Fruit fly (Drosophila melanogaster) whole organism, prepupa: ENCODE results near the gene Mnt.

ENCODE experiments used
- Blimp-1 ChIP-seq: fragments of 200-800 bp; sonication (Bioruptor generic); optimal IDR thresholded peaks from 3 replicates; lab custom pipeline; 2017; ENCODE audit warnings: missing biosample characterization, missing genetic modification characterization, mild to moderate bottlenecking, moderate library complexity, missing genetic modification reagents
- CG11294 ChIP-seq: fragments of 200-800 bp; sonication (Bioruptor generic); IDR thresholded peaks from 2 replicates; pipeline ENCODE4 v1.3.6; 2022; ENCODE audit warnings: missing biosample characterization, missing genetic modification characterization
- CG11902 ChIP-seq: fragments of 200-800 bp; sonication (Bioruptor generic); optimal IDR thresholded peaks from 3 replicates; lab custom pipeline; 2016; ENCODE audit warnings: missing biosample characterization, missing genetic modification characterization
- CG15336 ChIP-seq: fragments of 200-800 bp; sonication (Bioruptor generic); IDR thresholded peaks from 2 replicates; pipeline ENCODE4 v1.3.6; 2022; ENCODE audit warnings: missing biosample characterization, missing genetic modification characterization
- CG1621 ChIP-seq: fragments of 200-800 bp; sonication (Bioruptor generic); optimal IDR thresholded peaks from 3 replicates; lab custom pipeline; 2018; ENCODE audit warnings: missing biosample characterization, mild to moderate bottlenecking, missing genetic modification characterization
- CG3032 ChIP-seq: fragments of 200-800 bp; optimal IDR thresholded peaks from 2 replicates; lab custom pipeline; 2019; ENCODE audit warnings: missing biosample characterization, mild to moderate bottlenecking, missing genetic modification characterization, moderate library complexity
- CG31627 ChIP-seq: fragments of 200-800 bp; sonication (Bioruptor generic); optimal IDR thresholded peaks from 3 replicates; lab custom pipeline; 2016; ENCODE audit warnings: missing biosample characterization, missing genetic modification characterization
- CG32006 ChIP-seq: fragments of 200-800 bp; sonication (Bioruptor generic); optimal IDR thresholded peaks from 3 replicates; lab custom pipeline; 2017; ENCODE audit warnings: missing biosample characterization, mild to moderate bottlenecking, missing genetic modification characterization
- CG3919 ChIP-seq: fragments of 200-800 bp; sonication (Bioruptor generic); optimal IDR thresholded peaks from 3 replicates; lab custom pipeline; 2016; ENCODE audit warnings: missing biosample characterization, missing genetic modification characterization
- CG4318 ChIP-seq: fragments of 200-800 bp; sonication (Bioruptor generic); optimal IDR thresholded peaks from 3 replicates; lab custom pipeline; 2017; ENCODE audit warnings: missing biosample characterization, mild to moderate bottlenecking, missing genetic modification characterization
- CG6163 ChIP-seq: fragments of 200-800 bp; sonication (Bioruptor generic); IDR thresholded peaks from 3 replicates; pipeline ENCODE4 v1.3.6; 2022; ENCODE audit warnings: missing biosample characterization, missing genetic modification characterization
- CG6276 ChIP-seq: fragments of 200-800 bp; sonication (Bioruptor generic); optimal IDR thresholded peaks from 2 replicates; lab custom pipeline; 2017; ENCODE audit warnings: missing biosample characterization, mild to moderate bottlenecking, missing genetic modification characterization
- CG6792 ChIP-seq: fragments of 200-800 bp; sonication (Bioruptor generic); optimal IDR thresholded peaks from 3 replicates; lab custom pipeline; 2016; ENCODE audit warnings: missing biosample characterization, missing genetic modification characterization
- CG6854 ChIP-seq: fragments of 200-800 bp; sonication (Bioruptor generic); optimal IDR thresholded peaks from 2 replicates; lab custom pipeline; 2017; ENCODE audit warnings: missing biosample characterization, mild to moderate bottlenecking, missing genetic modification characterization
- CG7368 ChIP-seq: fragments of 200-800 bp; sonication (Bioruptor generic); optimal IDR thresholded peaks from 3 replicates; lab custom pipeline; 2016; ENCODE audit warnings: missing biosample characterization, missing genetic modification characterization
- CG8119 ChIP-seq: fragments of 200-800 bp; sonication (Bioruptor generic); IDR thresholded peaks from 3 replicates; pipeline ENCODE4 v1.3.6; 2022; ENCODE audit warnings: missing biosample characterization, missing genetic modification characterization
- CG8319 ChIP-seq: fragments of 200-800 bp; sonication (Bioruptor generic); optimal IDR thresholded peaks from 3 replicates; lab custom pipeline; 2016; ENCODE audit warnings: missing biosample characterization, missing genetic modification characterization
- CG8632 ChIP-seq: fragments of 200-800 bp; sonication (Bioruptor generic); optimal IDR thresholded peaks from 3 replicates; lab custom pipeline; 2016; ENCODE audit warnings: missing biosample characterization, missing genetic modification characterization
- CG9139 ChIP-seq: fragments of 200-800 bp; sonication (Bioruptor generic); optimal IDR thresholded peaks from 3 replicates; lab custom pipeline; 2017; ENCODE audit warnings: missing biosample characterization, mild to moderate bottlenecking, missing genetic modification characterization
- Eip75B ChIP-seq: fragments of 200-800 bp; sonication (Bioruptor generic); optimal IDR thresholded peaks from 3 replicates; lab custom pipeline; 2016; ENCODE audit warnings: missing biosample characterization, missing genetic modification characterization
- Eip78C ChIP-seq: fragments of 200-800 bp; sonication (Bioruptor generic); peaks from one replicate; lab custom pipeline; 2016; ENCODE audit warnings: missing biosample characterization, missing genetic modification characterization
- Eip93F ChIP-seq: fragments of 200-800 bp; sonication (Bioruptor generic); optimal IDR thresholded peaks from 2 replicates; lab custom pipeline; 2016; ENCODE audit warnings: missing biosample characterization, mild to moderate bottlenecking, missing genetic modification characterization
- Ets21C ChIP-seq: fragments of 200-800 bp; sonication (Bioruptor generic); optimal IDR thresholded peaks from 3 replicates; lab custom pipeline; 2016; ENCODE audit warnings: missing biosample characterization, missing genetic modification characterization
- Ets96B ChIP-seq: fragments of 200-800 bp; optimal IDR thresholded peaks from 2 replicates; lab custom pipeline; 2019; ENCODE audit warnings: missing biosample characterization, mild to moderate bottlenecking, missing genetic modification characterization, moderate library complexity
- Gug ChIP-seq: fragments of 200-800 bp; sonication (Bioruptor generic); IDR thresholded peaks from 2 replicates; pipeline ENCODE4 v1.3.6; 2022; ENCODE audit warnings: missing biosample characterization, missing genetic modification characterization
- Hr38 ChIP-seq: sonication (Bioruptor generic); optimal IDR thresholded peaks from 2 replicates; lab custom pipeline; 2016; ENCODE audit warnings: missing biosample characterization, missing genetic modification characterization
- Hr39 ChIP-seq: fragments of 200-800 bp; sonication (Bioruptor generic); optimal IDR thresholded peaks from 2 replicates; lab custom pipeline; 2016; ENCODE audit warnings: missing biosample characterization, missing genetic modification characterization
- Lpt ChIP-seq: fragments of 200-800 bp; sonication (Bioruptor generic); optimal IDR thresholded peaks from 3 replicates; lab custom pipeline; 2016; ENCODE audit warnings: missing biosample characterization, missing genetic modification characterization
- Met ChIP-seq: fragments of 200-800 bp; sonication (Bioruptor generic); optimal IDR thresholded peaks from 3 replicates; lab custom pipeline; 2016; ENCODE audit warnings: missing biosample characterization, missing genetic modification characterization
- OdsH ChIP-seq: fragments of 200-800 bp; sonication (Bioruptor generic); optimal IDR thresholded peaks from 3 replicates; lab custom pipeline; 2016; ENCODE audit warnings: missing biosample characterization, missing genetic modification characterization
- Smox ChIP-seq: fragments of 200-800 bp; sonication (Bioruptor generic); optimal IDR thresholded peaks from 3 replicates; lab custom pipeline; 2016; ENCODE audit warnings: missing biosample characterization, missing genetic modification characterization
- Sox14 ChIP-seq: fragments of 200-800 bp; sonication (Bioruptor generic); optimal IDR thresholded peaks from 3 replicates; lab custom pipeline; 2016; ENCODE audit warnings: missing biosample characterization, missing genetic modification characterization
- Sox15 ChIP-seq: fragments of 200-800 bp; sonication (Bioruptor generic); optimal IDR thresholded peaks from 3 replicates; lab custom pipeline; 2016; ENCODE audit warnings: missing biosample characterization, missing genetic modification characterization
- achi ChIP-seq: fragments of 200-800 bp; sonication (Bioruptor generic); optimal IDR thresholded peaks from 3 replicates; lab custom pipeline; 2016; ENCODE audit warnings: missing biosample characterization, missing genetic modification characterization
- acj6 ChIP-seq: fragments of 200-800 bp; sonication (Bioruptor generic); optimal IDR thresholded peaks from 3 replicates; lab custom pipeline; 2016; ENCODE audit warnings: missing biosample characterization, missing genetic modification characterization
- cyc ChIP-seq: fragments of 200-800 bp; sonication (Bioruptor generic); optimal IDR thresholded peaks from 3 replicates; lab custom pipeline; 2016; ENCODE audit warnings: missing biosample characterization, missing genetic modification characterization
- dac ChIP-seq: fragments of 200-800 bp; sonication (Bioruptor generic); optimal IDR thresholded peaks from 2 replicates; lab custom pipeline; 2017; ENCODE audit warnings: missing biosample characterization, mild to moderate bottlenecking, missing genetic modification characterization
- dsx ChIP-seq: fragments of 200-800 bp; optimal IDR thresholded peaks from 3 replicates; lab custom pipeline; 2019; ENCODE audit warnings: missing biosample characterization, mild to moderate bottlenecking, missing genetic modification characterization, moderate library complexity; ENCODE audit not compliant: poor library complexity, severe bottlenecking
- eg ChIP-seq: fragments of 200-800 bp; sonication (Bioruptor generic); IDR thresholded peaks from 3 replicates; pipeline ENCODE4 v1.3.6; 2022; ENCODE audit warnings: missing biosample characterization, missing genetic modification characterization
- esn ChIP-seq: fragments of 200-800 bp; sonication (Bioruptor generic); optimal IDR thresholded peaks from 2 replicates; lab custom pipeline; 2016; ENCODE audit warnings: missing biosample characterization, mild to moderate bottlenecking, missing genetic modification characterization, moderate library complexity
- fkh ChIP-seq: fragments of 200-800 bp; sonication (Bioruptor generic); optimal IDR thresholded peaks from 3 replicates; lab custom pipeline; 2017; ENCODE audit warnings: missing biosample characterization, mild to moderate bottlenecking, missing genetic modification characterization, moderate library complexity
- lz ChIP-seq: fragments of 200-800 bp; sonication (Bioruptor generic); optimal IDR thresholded peaks from 3 replicates; lab custom pipeline; 2016; ENCODE audit warnings: missing biosample characterization, missing genetic modification characterization
- net ChIP-seq: fragments of 200-800 bp; sonication (Bioruptor generic); optimal IDR thresholded peaks from 3 replicates; lab custom pipeline; 2016; ENCODE audit warnings: missing biosample characterization, missing genetic modification characterization
- pdm3 ChIP-seq: fragments of 200-800 bp; sonication (Bioruptor generic); optimal IDR thresholded peaks from 3 replicates; lab custom pipeline; 2016; ENCODE audit warnings: missing biosample characterization, missing genetic modification characterization
- salr ChIP-seq, 2 experiments: fragments of 200-800 bp; sonication (Bioruptor generic); optimal IDR thresholded peaks; 3 replicates each; lab custom pipeline; 2016 to 2018; ENCODE audit warnings: missing biosample characterization in 2 of 2, missing genetic modification characterization in 2 of 2, mild to moderate bottlenecking in 1 of 2
- spab ChIP-seq: fragments of 200-800 bp; sonication (Bioruptor generic); optimal IDR thresholded peaks from 2 replicates; lab custom pipeline; 2017; ENCODE audit warnings: missing biosample characterization, mild to moderate bottlenecking, missing genetic modification characterization, missing genetic modification reagents
- ss ChIP-seq, 2 experiments: fragments of 200-800 bp; sonication (Bioruptor generic); optimal IDR thresholded peaks; 2 replicates in 1 of 2; 3 replicates in 1 of 2; lab custom pipeline; 2017 to 2018; ENCODE audit warnings: mild to moderate bottlenecking in 2 of 2, missing biosample characterization in 2 of 2, missing genetic modification characterization in 2 of 2, moderate library complexity in 1 of 2
- svp ChIP-seq: fragments of 200-800 bp; sonication (Bioruptor generic); peaks from one replicate; lab custom pipeline; 2016; ENCODE audit warnings: missing biosample characterization, missing genetic modification characterization
- topi ChIP-seq: fragments of 200-800 bp; sonication (Bioruptor generic); optimal IDR thresholded peaks from 3 replicates; lab custom pipeline; 2016; ENCODE audit warnings: missing biosample characterization, missing genetic modification characterization
- vri ChIP-seq: fragments of 200-800 bp; sonication (Bioruptor generic); optimal IDR thresholded peaks from 3 replicates; lab custom pipeline; 2016; ENCODE audit warnings: missing biosample characterization, mild to moderate bottlenecking, missing genetic modification characterization

Gene Mnt

DNA sequence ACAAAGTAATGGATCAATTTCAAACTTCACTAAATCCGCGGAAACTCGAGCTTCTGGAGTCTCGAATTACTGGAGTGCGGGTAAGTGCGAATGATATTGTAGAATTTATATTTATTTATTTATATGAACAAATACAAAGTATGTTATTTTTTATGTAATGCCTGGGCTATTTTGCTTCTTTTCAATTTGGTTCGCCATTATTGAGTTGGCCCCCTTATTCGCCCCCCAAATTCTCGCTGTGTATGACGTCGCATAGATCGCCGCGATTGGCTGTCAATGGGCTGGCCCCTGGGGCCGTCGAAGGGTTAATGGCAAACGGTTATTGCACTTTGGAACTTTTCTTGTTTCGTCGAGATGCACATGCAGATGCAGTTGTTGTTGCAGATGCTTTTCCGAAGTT lies 50.0 kb downstream of the Mnt start (continued):
- TF ChIP-seq Eip75B (GFP tag; lab: Kevin White, UChicago) (no peak), Sox14 (no peak), CG11902 (GFP tag; lab: Kevin White, UChicago) (no peak), Sox15 (GFP tag; lab: Kevin White, UChicago) (no peak), Eip93F (GFP tag; lab: Kevin White, UChicago) (no peak), Ets21C (GFP tag; lab: Kevin White, UChicago) (no peak), achi (GFP tag; lab: Kevin White, UChicago) (peak; percentile 18), Gug (peak; percentile 30; the same call in 1 of the 2 replicates), CG6792 (no peak), lz (no peak), Eip78C (peak; percentile 61), CG8119 (GFP tag; lab: Robert Waterston, UW) (no peak), CG8632 (GFP tag; lab: Kevin White, UChicago) (no peak), CG9139 (GFP tag; lab: Kevin White, UChicago) (no peak), CG6276 (GFP tag; lab: Kevin White, UChicago) (no peak), Met (GFP tag; lab: Kevin White, UChicago) (no peak), Lpt (GFP tag; lab: Kevin White, UChicago) (no peak), Hr39 (GFP tag; lab: Kevin White, UChicago) (no peak), acj6 (no peak), salr (GFP tag; optimal IDR thresholded peaks at IDR 0.05; lab: Kevin White, UChicago) (no peak), CG8319 (no peak), topi (GFP tag; lab: Kevin White, UChicago) (no peak), CG15336 (GFP tag; lab: Robert Waterston, UW) (peak; percentile 34; the same call in 1 of the 2 replicates), Ets96B (tag; lab: Kevin White, UChicago) (no peak), esn (GFP tag; lab: Kevin White, UChicago) (no peak), CG6854 (GFP tag; lab: Kevin White, UChicago) (no peak), eg (GFP tag; lab: Robert Waterston, UW) (peak; percentile 76), CG31627 (GFP tag; lab: Kevin White, UChicago) (no peak), ss (GFP tag; optimal IDR thresholded peaks at IDR 0.05; lab: Kevin White, UChicago) (no peak), cyc (GFP tag; lab: Kevin White, UChicago) (no peak), CG1621 (tag; lab: Kevin White, UChicago) (no peak), pdm3 (GFP tag; lab: Kevin White, UChicago) (peak; percentile 13), OdsH (GFP tag; lab: Kevin White, UChicago) (peak; percentile 13), CG3919 (GFP tag; lab: Kevin White, UChicago) (no peak), Blimp-1 (no peak), Smox (GFP tag; lab: Kevin White, UChicago) (no peak), vri (no peak)

DNA sequence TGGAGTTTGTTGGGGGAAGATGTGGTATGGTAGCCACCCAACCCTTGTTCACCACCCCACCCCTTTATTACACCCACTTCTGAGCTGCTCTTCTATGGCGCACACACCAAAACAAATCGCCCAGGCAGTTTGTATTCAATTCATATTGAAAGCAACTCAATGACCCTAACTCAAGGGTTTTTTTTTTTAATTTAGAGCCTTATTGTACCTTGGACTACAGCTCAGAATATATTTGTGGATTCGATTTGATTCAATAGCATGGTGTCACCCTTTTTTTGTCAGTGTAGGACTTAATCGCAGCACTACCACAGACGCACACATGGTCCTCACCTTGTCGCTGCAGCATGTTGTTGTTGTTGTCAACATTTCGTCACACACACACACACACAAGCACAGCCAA lies 50.6 kb downstream of the Mnt start:
- TF ChIP-seq cyc (GFP tag; lab: Kevin White, UChicago): peak; percentile 32
- peak; percentile 53 for TF ChIP-seq CG3032 (tag; lab: Kevin White, UChicago)
- TF ChIP-seq ss (GFP tag; optimal IDR thresholded peaks at IDR 0.05; lab: Kevin White, UChicago): peak; percentile 34 to 56
- peak; percentile 70 for TF ChIP-seq CG4318 (GFP tag; lab: Kevin White, UChicago)
- peak; percentile 71 for TF ChIP-seq CG6276 (GFP tag; lab: Kevin White, UChicago)
- no peak for TF ChIP-seq Ets21C (GFP tag; lab: Kevin White, UChicago)
- peak; percentile 56 for TF ChIP-seq achi (GFP tag; lab: Kevin White, UChicago)
- TF ChIP-seq dsx: peak; percentile 20
- TF ChIP-seq Eip75B (GFP tag; lab: Kevin White, UChicago): peak; percentile 47
- TF ChIP-seq CG31627 (GFP tag; lab: Kevin White, UChicago): peak; percentile 40
- no peak for TF ChIP-seq fkh (GFP tag; lab: Kevin White, UChicago)
- peak; percentile 34 for TF ChIP-seq CG8632 (GFP tag; lab: Kevin White, UChicago)
- peak; percentile 55 for TF ChIP-seq CG7368 (GFP tag; lab: Kevin White, UChicago)
- peak; percentile 55 for TF ChIP-seq dac (GFP tag; lab: Kevin White, UChicago)
- TF ChIP-seq acj6: peak; percentile 68
- 0 out of 2 replicates have a peak, but pooled peaks have one; percentile 52 for TF ChIP-seq CG11294
- TF ChIP-seq CG32006 (GFP tag; lab: Kevin White, UChicago): peak; percentile 82
- peak; percentile 79 for TF ChIP-seq svp (GFP tag; lab: Kevin White, UChicago)
- peak; percentile 43 for TF ChIP-seq spab
- peak; percentile 71 for TF ChIP-seq CG3919 (GFP tag; lab: Kevin White, UChicago)
- peak; percentile 89 for TF ChIP-seq CG6163 (GFP tag; lab: Robert Waterston, UW)
- peak; percentile 37 for TF ChIP-seq CG8319
- peak; percentile 78 for TF ChIP-seq eg (GFP tag; lab: Robert Waterston, UW)
- peak; percentile 41 for TF ChIP-seq Ets96B (tag; lab: Kevin White, UChicago)
- TF ChIP-seq CG6854 (GFP tag; lab: Kevin White, UChicago): no peak
- TF ChIP-seq Hr38: no peak
- TF ChIP-seq Hr39 (GFP tag; lab: Kevin White, UChicago): peak; percentile 41
- peak; percentile 59 for TF ChIP-seq net
